Worm (Caenorhabditis elegans) whole organism, L1 larva: ENCODE data around the gene F29G9.1.

Experiments
- C16A3.4 ChIP-seq: fragments of 150-350 bp; optimal IDR thresholded peaks from 2 replicates; lab custom pipeline; 2014; ENCODE audit warnings: missing biosample characterization, missing genetic modification characterization
- C34B4.2 ChIP-seq: sonication (generic microtip); optimal IDR thresholded peaks from 2 replicates; lab custom pipeline; 2017; ENCODE audit warnings: mild to moderate bottlenecking, missing genetic modification characterization, missing compliant biosample characterization
- Y116A8C.19 ChIP-seq: sonication (generic microtip); optimal IDR thresholded peaks from 2 replicates; lab custom pipeline; 2016; ENCODE audit warnings: missing compliant biosample characterization, missing genetic modification characterization, borderline replicate concordance
- alr-1 ChIP-seq: fragments of 200-800 bp; sonication (Bioruptor generic); optimal IDR thresholded peaks from 2 replicates; lab custom pipeline; 2018; ENCODE audit warnings: borderline replicate concordance, mild to moderate bottlenecking, missing genetic modification characterization, missing compliant biosample characterization
- aly-2 ChIP-seq: fragments of 150-350 bp; optimal IDR thresholded peaks from 2 replicates; lab custom pipeline; 2014; ENCODE audit warnings: missing biosample characterization, missing genetic modification characterization
- blmp-1 ChIP-seq: fragments of 150-350 bp; optimal IDR thresholded peaks from 2 replicates; lab custom pipeline; 2014; ENCODE audit warnings: missing biosample characterization, missing genetic modification characterization
- ceh-63 ChIP-seq: fragments of 200-800 bp; sonication (Bioruptor generic); optimal IDR thresholded peaks from 2 replicates; lab custom pipeline; 2018; ENCODE audit warnings: mild to moderate bottlenecking, missing genetic modification characterization, missing compliant biosample characterization
- ceh-8 ChIP-seq: fragments of 200-800 bp; sonication (Bioruptor generic); optimal IDR thresholded peaks from 2 replicates; lab custom pipeline; 2018; ENCODE audit warnings: mild to moderate bottlenecking, missing genetic modification characterization, moderate library complexity, missing compliant biosample characterization
- ceh-82 ChIP-seq, 3 experiments: fragments of 150-350 bp in 1 of 3; sonication (generic microtip) in 2 of 3; optimal IDR thresholded peaks; 2 replicates each; lab custom pipeline; 2014 to 2017; ENCODE audit warnings: missing biosample characterization in 3 of 3, missing genetic modification characterization in 3 of 3
- ceh-88 ChIP-seq: fragments of 200-800 bp; sonication (Bioruptor generic); IDR thresholded peaks from 2 replicates; pipeline ENCODE4 v1.3.6; 2022; ENCODE audit warnings: missing genetic modification characterization, missing compliant biosample characterization
- ceh-90 ChIP-seq: sonication (generic microtip); optimal IDR thresholded peaks from 2 replicates; lab custom pipeline; 2016; ENCODE audit warnings: missing genetic modification characterization, missing compliant biosample characterization
- dpl-1 ChIP-seq, 3 experiments: fragments of 150-350 bp in 2 of 3; sonication (generic microtip) in 1 of 3; optimal IDR thresholded peaks; 2 replicates each; lab custom pipeline; 2014 to 2017; ENCODE audit warnings: missing biosample characterization in 3 of 3, missing genetic modification characterization in 3 of 3, missing genetic modification reagents in 3 of 3
- dsc-1 ChIP-seq: sonication (generic microtip); optimal IDR thresholded peaks from 2 replicates; lab custom pipeline; 2016; ENCODE audit warnings: mild to moderate bottlenecking, missing genetic modification characterization, missing compliant biosample characterization
- egl-13 ChIP-seq: sonication (generic microtip); optimal IDR thresholded peaks from 2 replicates; lab custom pipeline; 2016; ENCODE audit warnings: missing genotype, missing genetic modification reagents, missing genetic modification characterization, missing compliant biosample characterization
- elt-2 ChIP-seq: sonication (generic microtip); optimal IDR thresholded peaks from 2 replicates; lab custom pipeline; 2016; ENCODE audit warnings: missing genetic modification characterization, mild to moderate bottlenecking, inconsistent platforms, missing compliant biosample characterization, missing genetic modification reagents
- fos-1 ChIP-seq: fragments of 150-350 bp; optimal IDR thresholded peaks from 2 replicates; lab custom pipeline; 2014; ENCODE audit warnings: missing biosample characterization, missing genetic modification characterization
- grh-1 ChIP-seq: fragments of 200-800 bp; sonication (Bioruptor generic); IDR thresholded peaks from 2 replicates; pipeline ENCODE4 v1.3.6; 2022; ENCODE audit warnings: missing genetic modification reagents, missing genetic modification characterization, missing compliant biosample characterization
- hlh-17 ChIP-seq: fragments of 200-800 bp; sonication (Bioruptor generic); optimal IDR thresholded peaks from 2 replicates; lab custom pipeline; 2018; ENCODE audit warnings: missing genetic modification characterization, mild to moderate bottlenecking, missing compliant biosample characterization, moderate library complexity, borderline replicate concordance
- hlh-4 ChIP-seq: sonication (generic microtip); optimal IDR thresholded peaks from 2 replicates; lab custom pipeline; 2016; ENCODE audit warnings: mild to moderate bottlenecking, missing genetic modification characterization, missing compliant biosample characterization
- hpl-2 ChIP-seq: fragments of 150-350 bp; optimal IDR thresholded peaks from 2 replicates; lab custom pipeline; 2014; ENCODE audit warnings: missing biosample characterization, missing genetic modification reagents, missing genetic modification characterization
- irx-1 ChIP-seq: sonication (generic microtip); optimal IDR thresholded peaks from 2 replicates; lab custom pipeline; 2016; ENCODE audit warnings: missing genetic modification characterization, missing compliant biosample characterization
- isw-1 ChIP-seq: fragments of 200-800 bp; sonication (Bioruptor generic); IDR thresholded peaks from 2 replicates; pipeline ENCODE4 v1.3.6; 2022; ENCODE audit warnings: missing genetic modification characterization, missing compliant biosample characterization
- jun-1 ChIP-seq: fragments of 150-350 bp; optimal IDR thresholded peaks from 2 replicates; lab custom pipeline; 2014; ENCODE audit warnings: missing biosample characterization, missing genetic modification reagents, missing genetic modification characterization
- lin-13 ChIP-seq: fragments of 150-350 bp; optimal IDR thresholded peaks from 2 replicates; lab custom pipeline; 2014; ENCODE audit warnings: missing biosample characterization, missing genetic modification reagents, missing genetic modification characterization
- lin-15B ChIP-seq: fragments of 150-350 bp; sonication (generic microtip); optimal IDR thresholded peaks from 3 replicates; lab custom pipeline; 2014; ENCODE audit warnings: missing biosample characterization, missing genetic modification characterization
- lin-35 ChIP-seq, 2 experiments: fragments of 150-350 bp; optimal IDR thresholded peaks; 2 replicates each; lab custom pipeline; 2014; ENCODE audit warnings: missing biosample characterization in 2 of 2, missing genetic modification characterization in 2 of 2, missing genetic modification reagents in 2 of 2
- lsy-2 ChIP-seq, 2 experiments: fragments of 150-350 bp; optimal IDR thresholded peaks; 2 replicates each; lab custom pipeline; 2014; ENCODE audit warnings: missing biosample characterization in 2 of 2, missing genetic modification characterization in 2 of 2
- mdl-1 ChIP-seq, 2 experiments: fragments of 150-350 bp; optimal IDR thresholded peaks; 2 replicates each; lab custom pipeline; 2014 to 2017; ENCODE audit warnings: missing biosample characterization in 2 of 2, missing genetic modification characterization in 2 of 2, inconsistent platforms in 1 of 2
- mef-2 ChIP-seq: fragments of 150-350 bp; optimal IDR thresholded peaks from 2 replicates; lab custom pipeline; 2014; ENCODE audit warnings: missing biosample characterization, missing genetic modification characterization
- mep-1 ChIP-seq: fragments of 150-350 bp; optimal IDR thresholded peaks from 2 replicates; lab custom pipeline; 2014; ENCODE audit warnings: missing biosample characterization, missing genetic modification characterization
- nhr-11 ChIP-seq: fragments of 150-350 bp; optimal IDR thresholded peaks from 2 replicates; lab custom pipeline; 2014; ENCODE audit warnings: missing biosample characterization, missing genetic modification characterization
- nhr-12 ChIP-seq: sonication (generic microtip); optimal IDR thresholded peaks from 2 replicates; lab custom pipeline; 2017; ENCODE audit warnings: missing biosample characterization, missing genetic modification characterization
- nhr-19 ChIP-seq: fragments of 200-800 bp; sonication (Bioruptor generic); conservative IDR thresholded peaks from 2 replicates; pipeline ENCODE4 v1.3.6; 2022; ENCODE audit warnings: missing genetic modification characterization, missing compliant biosample characterization
- nhr-20 ChIP-seq: sonication (generic microtip); optimal IDR thresholded peaks from 2 replicates; lab custom pipeline; 2016; ENCODE audit warnings: mild to moderate bottlenecking, missing genetic modification characterization, missing compliant biosample characterization
- nhr-28 ChIP-seq: fragments of 150-350 bp; optimal IDR thresholded peaks from 2 replicates; lab custom pipeline; 2014; ENCODE audit warnings: missing biosample characterization, missing genetic modification characterization
- nhr-76 ChIP-seq: sonication (generic microtip); optimal IDR thresholded peaks from 2 replicates; lab custom pipeline; 2017; ENCODE audit warnings: missing biosample characterization, missing genetic modification characterization
- nhr-84 ChIP-seq: sonication (generic microtip); optimal IDR thresholded peaks from 2 replicates; lab custom pipeline; 2017; ENCODE audit warnings: missing biosample characterization, missing genetic modification characterization
- nhr-85 ChIP-seq: sonication (generic microtip); peaks from one replicate; lab custom pipeline; 2016; ENCODE audit warnings: missing genetic modification characterization, inconsistent platforms, missing compliant biosample characterization
- snu-23 ChIP-seq: sonication (generic microtip); optimal IDR thresholded peaks from 2 replicates; lab custom pipeline; 2016; ENCODE audit warnings: missing genetic modification characterization, missing compliant biosample characterization
- sox-4 ChIP-seq: sonication (generic microtip); optimal IDR thresholded peaks from 2 replicates; lab custom pipeline; 2016; ENCODE audit warnings: missing genetic modification characterization, missing compliant biosample characterization
- sptf-1 ChIP-seq: fragments of 150-350 bp; optimal IDR thresholded peaks from 2 replicates; lab custom pipeline; 2014; ENCODE audit warnings: missing biosample characterization, missing genetic modification characterization
- tbx-2 ChIP-seq: sonication (generic microtip); optimal IDR thresholded peaks from 2 replicates; lab custom pipeline; 2016; ENCODE audit warnings: missing genetic modification characterization, missing compliant biosample characterization
- unc-98 ChIP-seq: fragments of 200-800 bp; sonication (Bioruptor generic); IDR thresholded peaks from 2 replicates; pipeline ENCODE4 v1.3.6; 2022; ENCODE audit warnings: missing genetic modification characterization, missing compliant biosample characterization
- vab-15 ChIP-seq: sonication (generic microtip); optimal IDR thresholded peaks from 2 replicates; lab custom pipeline; 2017; ENCODE audit warnings: missing genotype, mild to moderate bottlenecking, missing genetic modification characterization, missing compliant biosample characterization
- zip-4 ChIP-seq: fragments of 200-800 bp; sonication (Bioruptor generic); optimal IDR thresholded peaks from 2 replicates; lab custom pipeline; 2018; ENCODE audit warnings: mild to moderate bottlenecking, missing genetic modification characterization, moderate library complexity, missing compliant biosample characterization
- ztf-4 ChIP-seq: fragments of 150-350 bp; optimal IDR thresholded peaks from 2 replicates; lab custom pipeline; 2014; ENCODE audit warnings: missing biosample characterization, missing genetic modification characterization

F29G9.1 gene

ce11 chrV:6033512-6033911, 5.4 kb upstream of the F29G9.1 start (continued):
- TF ChIP-seq Y116A8C.19 (tag; lab: Kevin White, UChicago): no peak
- TF ChIP-seq alr-1 (tag; lab: Kevin White, UChicago): no peak
- no peak for TF ChIP-seq nhr-28 (tag; lab: Kevin White, UChicago)
- TF ChIP-seq jun-1: no peak
- TF ChIP-seq aly-2: no peak
- TF ChIP-seq nhr-84 (tag; lab: Kevin White, UChicago): no peak
- no peak for TF ChIP-seq nhr-11 (tag; lab: Kevin White, UChicago)
- no peak for TF ChIP-seq sox-4 (tag; lab: Kevin White, UChicago)
- TF ChIP-seq vab-15: no peak
- TF ChIP-seq sptf-1 (tag; lab: Kevin White, UChicago): no peak
- TF ChIP-seq nhr-19 (GFP tag; lab: Robert Waterston, UW): 0 out of 2 replicates have a peak, but pooled peaks have one; percentile 5
- TF ChIP-seq elt-2 (tag; lab: Kevin White, UChicago): no peak
- no peak for TF ChIP-seq nhr-12
- no peak for TF ChIP-seq grh-1 (GFP tag; lab: Robert Waterston, UW)
- no peak for TF ChIP-seq unc-98 (GFP tag; lab: Robert Waterston, UW)
- no peak for TF ChIP-seq ztf-4 (tag; lab: Kevin White, UChicago)
- no peak for TF ChIP-seq lin-15B
- TF ChIP-seq lin-13: no peak
- no peak for TF ChIP-seq dsc-1 (tag; lab: Kevin White, UChicago)
- TF ChIP-seq fos-1: no peak
- no peak for TF ChIP-seq mdl-1 (tag; optimal IDR thresholded peaks at IDR 0.05; lab: Kevin White, UChicago)
- TF ChIP-seq mep-1 (tag; lab: Kevin White, UChicago): no peak
- no peak for TF ChIP-seq egl-13 (tag; lab: Kevin White, UChicago)
- no peak for TF ChIP-seq hpl-2 (GFP tag; lab: Kevin White, UChicago)
- TF ChIP-seq ceh-88 (GFP tag; lab: Robert Waterston, UW): no peak
- TF ChIP-seq isw-1: no peak
- TF ChIP-seq hlh-4: no peak
- TF ChIP-seq ceh-90 (tag; lab: Kevin White, UChicago): no peak
- TF ChIP-seq snu-23: peak; percentile 4
- TF ChIP-seq blmp-1 (tag; lab: Kevin White, UChicago): no peak
- TF ChIP-seq nhr-20: no peak
- no peak for TF ChIP-seq ceh-63
- TF ChIP-seq lin-35 (GFP tag; optimal IDR thresholded peaks at IDR 0.05; lab: Kevin White, UChicago): no peak
- peak in 1 of 2 experiments; percentile 47 for TF ChIP-seq lsy-2 (tag; optimal IDR thresholded peaks at IDR 0.05; lab: Kevin White, UChicago)
- no peak for TF ChIP-seq hlh-17 (GFP tag; lab: Kevin White, UChicago)
- no peak for TF ChIP-seq ceh-82 (tag; optimal IDR thresholded peaks at IDR 0.05; lab: Kevin White, UChicago)
- peak; percentile 11 for TF ChIP-seq tbx-2
- no peak for TF ChIP-seq C16A3.4 (tag; lab: Kevin White, UChicago)
- TF ChIP-seq, all 84 proteins: peak for 11

DNA sequence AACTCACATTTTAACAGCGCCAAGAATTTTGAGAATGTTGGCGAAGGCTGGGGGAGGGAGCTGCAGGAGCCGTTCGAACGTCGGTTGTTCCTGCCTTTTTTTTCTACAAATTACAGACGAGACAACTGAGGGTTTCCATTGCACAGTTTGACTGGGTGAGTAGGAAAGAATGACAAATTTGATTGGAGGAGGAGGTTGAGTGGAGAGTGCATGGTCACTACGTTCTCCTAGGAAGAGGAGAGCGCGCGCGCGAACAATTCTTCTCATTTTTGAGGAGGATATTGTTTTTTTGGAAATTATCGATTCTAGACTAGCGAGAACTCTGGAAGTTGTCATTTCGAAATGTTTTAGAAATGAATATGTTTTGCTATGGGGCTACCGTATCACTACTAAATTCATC, 4.2 kb upstream of the F29G9.1 start, which contains the start of gene dhs-17:
TSS of gene dhs-17 (minus strand) at position 101 of the 400 bp plus-strand sequence.
- TF ChIP-seq ceh-88 (GFP tag; lab: Robert Waterston, UW) (no peak), nhr-85 (tag; lab: Kevin White, UChicago) (no peak), zip-4 (GFP tag; lab: Kevin White, UChicago) (no peak), C34B4.2 (tag; lab: Kevin White, UChicago) (no peak), nhr-76 (tag; lab: Kevin White, UChicago) (no peak), nhr-19 (GFP tag; lab: Robert Waterston, UW) (no peak), dsc-1 (tag; lab: Kevin White, UChicago) (no peak), lin-35 (GFP tag; optimal IDR thresholded peaks at IDR 0.05; lab: Kevin White, UChicago) (no peak), hpl-2 (GFP tag; lab: Kevin White, UChicago) (no peak), ceh-8 (no peak), dpl-1 (GFP tag; optimal IDR thresholded peaks at IDR 0.05; lab: Kevin White, UChicago) (no peak), nhr-11 (tag; lab: Kevin White, UChicago) (no peak), aly-2 (no peak), irx-1 (tag; lab: Kevin White, UChicago) (no peak), isw-1 (no peak), mef-2 (tag; lab: Kevin White, UChicago) (no peak)
